Worm (Caenorhabditis elegans) whole organism, late embryonic: ENCODE results near the gene F49C12.5.

Experiments
- C08G9.2 ChIP-seq: sonication (generic microtip); optimal IDR thresholded peaks from 2 replicates; lab custom pipeline; 2016; ENCODE audit warnings: mild to moderate bottlenecking, missing genetic modification characterization, moderate library complexity, missing compliant biosample characterization
- C38D4.7 ChIP-seq: fragments of 200-800 bp; sonication (Bioruptor generic); optimal IDR thresholded peaks from 2 replicates; lab custom pipeline; 2018; ENCODE audit warnings: mild to moderate bottlenecking, missing genetic modification characterization, moderate library complexity, missing compliant biosample characterization
- K09A11.1 ChIP-seq: sonication (generic microtip); optimal IDR thresholded peaks from 2 replicates; lab custom pipeline; 2017; ENCODE audit warnings: antibody characterized with exemption, mild to moderate bottlenecking, missing genetic modification characterization, missing compliant biosample characterization; ENCODE audit not compliant: insufficient read depth
- ceh-2 ChIP-seq: sonication (generic microtip); optimal IDR thresholded peaks from 2 replicates; lab custom pipeline; 2016; ENCODE audit warnings: missing genotype, missing genetic modification characterization, missing compliant biosample characterization
- ceh-22 ChIP-seq: sonication (generic microtip); optimal IDR thresholded peaks from 2 replicates; lab custom pipeline; 2017; ENCODE audit warnings: missing biosample characterization, missing genetic modification characterization
- ceh-31 ChIP-seq: sonication (generic microtip); optimal IDR thresholded peaks from 2 replicates; lab custom pipeline; 2016; ENCODE audit warnings: missing genetic modification characterization, missing compliant biosample characterization
- ceh-34 ChIP-seq: sonication (generic microtip); optimal IDR thresholded peaks from 2 replicates; lab custom pipeline; 2016; ENCODE audit warnings: mild to moderate bottlenecking, missing genetic modification characterization, missing compliant biosample characterization
- ceh-45 ChIP-seq: fragments of 200-800 bp; sonication (Bioruptor generic); IDR thresholded peaks from 2 replicates; pipeline ENCODE4 v1.3.6; 2022; ENCODE audit warnings: missing genetic modification reagents, missing genetic modification characterization, missing compliant biosample characterization
- ceh-6 ChIP-seq: fragments of 200-800 bp; sonication (Bioruptor generic); optimal IDR thresholded peaks from 2 replicates; lab custom pipeline; 2018; ENCODE audit warnings: mild to moderate bottlenecking, missing genetic modification characterization, missing compliant biosample characterization
- dmd-4 ChIP-seq: sonication (generic microtip); optimal IDR thresholded peaks from 2 replicates; lab custom pipeline; 2016; ENCODE audit warnings: borderline replicate concordance, missing genetic modification characterization, missing compliant biosample characterization
- dve-1 ChIP-seq: sonication (generic microtip); optimal IDR thresholded peaks from 2 replicates; lab custom pipeline; 2017; ENCODE audit warnings: antibody characterized with exemption, mild to moderate bottlenecking, missing genetic modification characterization, missing compliant biosample characterization
- elt-4 ChIP-seq: sonication (generic microtip); optimal IDR thresholded peaks from 2 replicates; lab custom pipeline; 2016; ENCODE audit warnings: missing genetic modification characterization, missing compliant biosample characterization
- ets-4 ChIP-seq: sonication (generic microtip); optimal IDR thresholded peaks from 2 replicates; lab custom pipeline; 2016; ENCODE audit warnings: missing genetic modification characterization, missing compliant biosample characterization
- eyg-1 ChIP-seq: sonication (generic microtip); optimal IDR thresholded peaks from 2 replicates; lab custom pipeline; 2016; ENCODE audit warnings: missing genotype, missing genetic modification characterization, missing compliant biosample characterization
- fax-1 ChIP-seq: sonication (generic microtip); optimal IDR thresholded peaks from 2 replicates; lab custom pipeline; 2016; ENCODE audit warnings: missing genotype, missing genetic modification characterization, missing compliant biosample characterization
- fkh-10 ChIP-seq: fragments of 150-350 bp; optimal IDR thresholded peaks from 2 replicates; lab custom pipeline; 2014; ENCODE audit warnings: missing biosample characterization, missing genetic modification reagents, missing genetic modification characterization
- fkh-6 ChIP-seq: sonication (generic microtip); optimal IDR thresholded peaks from 2 replicates; lab custom pipeline; 2016; ENCODE audit warnings: missing genetic modification characterization, missing compliant biosample characterization
- hlh-13 ChIP-seq: fragments of 200-800 bp; sonication (Bioruptor generic); optimal IDR thresholded peaks from 2 replicates; lab custom pipeline; 2018; ENCODE audit warnings: mild to moderate bottlenecking, missing genetic modification characterization, missing compliant biosample characterization
- hlh-15 ChIP-seq: sonication (generic microtip); optimal IDR thresholded peaks from 2 replicates; lab custom pipeline; 2016; ENCODE audit warnings: missing genetic modification characterization, missing compliant biosample characterization
- hlh-30 ChIP-seq: sonication (generic microtip); optimal IDR thresholded peaks from 2 replicates; lab custom pipeline; 2017; ENCODE audit warnings: antibody characterized with exemption, missing genetic modification characterization, missing compliant biosample characterization; ENCODE audit not compliant: insufficient read depth
- hlh-6 ChIP-seq: sonication (generic microtip); optimal IDR thresholded peaks from 2 replicates; lab custom pipeline; 2016; ENCODE audit warnings: missing genotype, missing genetic modification characterization, missing compliant biosample characterization
- hlh-8 ChIP-seq: sonication (generic microtip); optimal IDR thresholded peaks from 2 replicates; lab custom pipeline; 2016; ENCODE audit warnings: missing genotype, missing genetic modification characterization, missing compliant biosample characterization
- lim-6 ChIP-seq: sonication (generic microtip); optimal IDR thresholded peaks from 2 replicates; lab custom pipeline; 2016; ENCODE audit warnings: missing genetic modification characterization, missing compliant biosample characterization
- mec-3 ChIP-seq: sonication (generic microtip); optimal IDR thresholded peaks from 2 replicates; lab custom pipeline; 2016; ENCODE audit warnings: borderline replicate concordance, missing genetic modification characterization, missing compliant biosample characterization
- nfya-1 ChIP-seq: sonication (generic microtip); optimal IDR thresholded peaks from 2 replicates; lab custom pipeline; 2017; ENCODE audit warnings: missing genetic modification characterization, mild to moderate bottlenecking, missing compliant biosample characterization, antibody characterized with exemption, moderate library complexity
- nhr-232 ChIP-seq: sonication (generic microtip); optimal IDR thresholded peaks from 2 replicates; lab custom pipeline; 2016; ENCODE audit warnings: missing genetic modification characterization, missing compliant biosample characterization
- npax-4 ChIP-seq: sonication (generic microtip); optimal IDR thresholded peaks from 2 replicates; lab custom pipeline; 2016; ENCODE audit warnings: missing genetic modification characterization, missing compliant biosample characterization
- pag-3 ChIP-seq: sonication (generic microtip); optimal IDR thresholded peaks from 2 replicates; lab custom pipeline; 2016; ENCODE audit warnings: missing compliant biosample characterization, missing genetic modification characterization, borderline replicate concordance
- pha-2 ChIP-seq: sonication (generic microtip); optimal IDR thresholded peaks from 2 replicates; lab custom pipeline; 2017; ENCODE audit warnings: mild to moderate bottlenecking, missing genetic modification characterization, missing compliant biosample characterization
- pha-4 ChIP-seq: fragments of 150-350 bp; optimal IDR thresholded peaks from 2 replicates; lab custom pipeline; 2018; ENCODE audit warnings: missing biosample characterization, missing genetic modification reagents, missing genetic modification characterization
- pros-1 ChIP-seq: fragments of 150-350 bp; optimal IDR thresholded peaks from 2 replicates; lab custom pipeline; 2014; ENCODE audit warnings: missing biosample characterization, missing genetic modification reagents, missing genetic modification characterization
- ref-2 ChIP-seq: sonication (generic microtip); optimal IDR thresholded peaks from 2 replicates; lab custom pipeline; 2016; ENCODE audit warnings: missing genetic modification characterization, missing compliant biosample characterization
- sdc-2 ChIP-seq: sonication (generic microtip); optimal IDR thresholded peaks from 2 replicates; lab custom pipeline; 2016; ENCODE audit warnings: missing genotype, missing genetic modification characterization, missing compliant biosample characterization
- sox-2 ChIP-seq: fragments of 200-800 bp; sonication (Bioruptor generic); IDR thresholded peaks from 2 replicates; pipeline ENCODE4 v1.3.6; 2022; ENCODE audit warnings: missing genetic modification reagents, missing genetic modification characterization, missing compliant biosample characterization
- syd-9 ChIP-seq: sonication (generic microtip); optimal IDR thresholded peaks from 2 replicates; lab custom pipeline; 2016; ENCODE audit warnings: mild to moderate bottlenecking, missing genetic modification characterization, moderate library complexity, missing compliant biosample characterization
- tbx-2 ChIP-seq: sonication (generic microtip); optimal IDR thresholded peaks from 2 replicates; lab custom pipeline; 2016; ENCODE audit warnings: missing genetic modification characterization, missing compliant biosample characterization
- ttx-3 ChIP-seq: sonication (generic microtip); optimal IDR thresholded peaks from 2 replicates; lab custom pipeline; 2016; ENCODE audit warnings: missing genetic modification reagents, missing genetic modification characterization, missing compliant biosample characterization
- unc-42 ChIP-seq: sonication (generic microtip); optimal IDR thresholded peaks from 2 replicates; lab custom pipeline; 2016; ENCODE audit warnings: missing genotype, missing genetic modification characterization, missing compliant biosample characterization
- unc-55 ChIP-seq: sonication (generic microtip); optimal IDR thresholded peaks from 2 replicates; lab custom pipeline; 2017; ENCODE audit warnings: missing biosample characterization, missing genetic modification reagents, missing genetic modification characterization
- zip-5 ChIP-seq: sonication (generic microtip); optimal IDR thresholded peaks from 2 replicates; lab custom pipeline; 2016; ENCODE audit warnings: missing genetic modification characterization, missing compliant biosample characterization

The F49C12.5 gene

DNA sequence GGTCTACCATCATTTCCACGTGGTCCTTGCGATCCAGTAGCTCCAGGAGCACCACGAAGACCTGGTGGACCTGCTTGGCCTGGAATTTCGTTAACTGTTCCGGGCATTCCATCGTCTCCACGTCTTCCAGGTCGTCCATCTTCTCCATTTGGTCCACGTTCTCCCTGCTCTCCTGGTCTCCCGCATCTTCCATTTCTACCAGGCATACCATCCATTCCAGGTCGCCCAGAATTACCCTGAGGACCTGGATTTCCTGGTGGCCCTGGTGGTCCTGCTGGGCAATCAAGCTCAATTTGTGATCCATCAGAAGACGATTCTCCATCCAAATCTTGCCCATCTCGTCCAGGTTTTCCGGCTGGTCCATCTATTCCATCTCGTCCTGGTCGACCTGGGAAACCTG lies 43.9 kb upstream of the F49C12.5 start:
- TF ChIP-seq ceh-6 (GFP tag; lab: Kevin White, UChicago) = no peak
- TF ChIP-seq dmd-4 (tag; lab: Kevin White, UChicago) = no peak
- no peak for TF ChIP-seq unc-42 (tag; lab: Kevin White, UChicago)
- TF ChIP-seq mec-3 (tag; lab: Kevin White, UChicago) = peak; percentile 27
- no peak for TF ChIP-seq dve-1 (tag; lab: Kevin White, UChicago)
- TF ChIP-seq hlh-15 (tag; lab: Kevin White, UChicago) = no peak
- no peak for TF ChIP-seq ceh-22
- no peak for TF ChIP-seq ceh-34
- no peak for TF ChIP-seq C38D4.7
- TF ChIP-seq C08G9.2 (tag; lab: Kevin White, UChicago) = no peak
- TF ChIP-seq fkh-6 = no peak
- no peak for TF ChIP-seq npax-4
- TF ChIP-seq ttx-3 (tag; lab: Kevin White, UChicago) = no peak
- no peak for TF ChIP-seq hlh-8 (tag; lab: Kevin White, UChicago)
- TF ChIP-seq hlh-30 (tag; lab: Kevin White, UChicago) = no peak
- peak; percentile 86 for TF ChIP-seq elt-4 (tag; lab: Kevin White, UChicago)
- TF ChIP-seq fkh-10 (GFP tag; lab: Kevin White, UChicago) = no peak
- no peak for TF ChIP-seq lim-6 (tag; lab: Kevin White, UChicago)
- TF ChIP-seq, all 69 proteins: peak for 2

- TF ChIP-seq ceh-45 (GFP tag; lab: Robert Waterston, UW) = no peak
- no peak for TF ChIP-seq K09A11.1 (tag; lab: Kevin White, UChicago)
- TF ChIP-seq pha-2 = no peak
- TF ChIP-seq zip-5 (tag; lab: Kevin White, UChicago) = no peak
- no peak for TF ChIP-seq fax-1 (tag; lab: Kevin White, UChicago)
- no peak for TF ChIP-seq eyg-1 (tag; lab: Kevin White, UChicago)
- no peak for TF ChIP-seq syd-9
- no peak for TF ChIP-seq sdc-2 (tag; lab: Kevin White, UChicago)
- no peak for TF ChIP-seq pha-4 (tag; lab: Kevin White, UChicago)
- no peak for TF ChIP-seq ceh-31 (tag; lab: Kevin White, UChicago)
- TF ChIP-seq dmd-4 (tag; lab: Kevin White, UChicago) = no peak
- no peak for TF ChIP-seq hlh-8 (tag; lab: Kevin White, UChicago)
These were observed 43.0 kb upstream of the F49C12.5 start, which contains the start of gene col-120 for ce11 chrIV:9261687-9262086. TSS of gene col-120 (minus strand) at chrIV:9261787.

ce11 chrIV:9262295-9262694 lies 42.4 kb upstream of the F49C12.5 start:
- no peak for TF ChIP-seq pha-4 (tag; lab: Kevin White, UChicago)
- TF ChIP-seq pag-3 (tag; lab: Kevin White, UChicago) = no peak
- TF ChIP-seq ets-4 (tag; lab: Kevin White, UChicago) = no peak
- TF ChIP-seq sdc-2 (tag; lab: Kevin White, UChicago) = no peak
- no peak for TF ChIP-seq ceh-31 (tag; lab: Kevin White, UChicago)
- TF ChIP-seq tbx-2 (tag; lab: Kevin White, UChicago) = no peak
- TF ChIP-seq sox-2 (GFP tag; lab: Robert Waterston, UW) = no peak

DNA sequence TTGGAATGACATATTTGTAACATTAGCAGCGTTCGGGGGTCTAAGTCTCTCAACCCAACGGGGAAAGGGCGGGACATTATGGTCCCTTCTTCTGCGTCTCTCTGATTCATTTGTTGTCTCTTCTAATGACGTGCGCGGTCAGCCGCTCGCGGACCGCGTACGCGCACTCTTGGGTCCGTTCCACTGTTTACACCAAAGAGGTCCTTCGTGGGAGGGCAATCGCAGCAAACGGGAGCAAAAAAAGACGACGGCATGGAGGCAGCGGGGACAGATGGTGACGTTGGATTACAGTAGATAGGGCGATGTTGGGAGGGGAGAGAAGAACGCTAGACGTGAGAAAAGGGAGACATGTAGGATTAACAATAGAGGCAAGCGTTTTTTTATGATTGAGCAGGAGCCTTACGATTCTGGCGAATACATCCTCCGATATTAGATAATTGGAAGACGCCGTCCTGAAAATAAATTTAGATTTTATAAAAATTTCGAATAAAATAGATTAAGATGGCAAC lies 40.9 kb upstream of the F49C12.5 start, which contains the start of gene flh-1:
TSS of gene flh-1 (minus strand) at position 459 of the 509 bp plus-strand sequence.
- TF ChIP-seq ceh-2 (tag; lab: Kevin White, UChicago) (peak; percentile 30), nhr-232 (tag; lab: Kevin White, UChicago) (no peak), ceh-34 (peak; percentile 28), pros-1 (tag; lab: Kevin White, UChicago) (no peak), nfya-1 (tag; lab: Kevin White, UChicago) (peak; percentile 31), sdc-2 (tag; lab: Kevin White, UChicago) (peak; percentile 58), tbx-2 (tag; lab: Kevin White, UChicago) (peak; percentile 58), lim-6 (tag; lab: Kevin White, UChicago) (no peak), hlh-13 (no peak), ref-2 (tag; lab: Kevin White, UChicago) (peak; percentile 47), unc-55 (GFP tag; lab: Kevin White, UChicago) (peak; percentile 12), hlh-6 (tag; lab: Kevin White, UChicago) (peak; percentile 21), ceh-31 (tag; lab: Kevin White, UChicago) (peak; percentile 37), fkh-6 (no peak)
